Fruit fly (Drosophila melanogaster): ENCODE results near the gene CG8209.

CG8209 gene

dm6 chr3L:7958083-7958482, 18.1 kb upstream of the CG8209 start (continued):
- TF ChIP-seq bsh (GFP tag; optimal IDR thresholded peaks at IDR 0.05) (peak in 1 of 2 experiments; percentile 49), Gug (GFP tag; IDR thresholded peaks at IDR 0.05) (no peak), Mrtf (GFP tag; IDR thresholded peaks at IDR 0.05) (no peak), CG14441 (GFP tag; IDR thresholded peaks at IDR 0.05) (no peak), CHES-1-like (GFP tag; optimal IDR thresholded peaks at IDR 0.05) (no peak), CG15269 (tag; optimal IDR thresholded peaks at IDR 0.05) (no peak), az2 (GFP tag; optimal IDR thresholded peaks at IDR 0.05) (peak; percentile 33), salm (tag; optimal IDR thresholded peaks at IDR 0.05) (no peak), CG16815 (GFP tag; optimal IDR thresholded peaks at IDR 0.05) (no peak), CG10274 (GFP tag; optimal IDR thresholded peaks at IDR 0.05) (no peak), CG14667 (GFP tag; IDR thresholded peaks at IDR 0.05) (no peak), Ssrp (tag; optimal IDR thresholded peaks at IDR 0.05) (no peak), ems (GFP tag; optimal IDR thresholded peaks at IDR 0.05) (no peak), ERR (GFP tag; optimal IDR thresholded peaks at IDR 0.05) (no peak), CG33557 (GFP tag; optimal IDR thresholded peaks at IDR 0.05) (no peak), CG4820 (GFP tag; optimal IDR thresholded peaks at IDR 0.05) (no peak), p53 (GFP tag; optimal IDR thresholded peaks at IDR 0.05) (no peak), tx (GFP tag; optimal IDR thresholded peaks at IDR 0.05) (no peak), Chrac-16 (GFP tag; optimal IDR thresholded peaks at IDR 0.05) (peak; percentile 12), CG10431 (GFP tag; optimal IDR thresholded peaks at IDR 0.05) (no peak), CG10979 (tag; optimal IDR thresholded peaks at IDR 0.05) (peak; percentile 45), Hr3 (GFP tag; optimal IDR thresholded peaks at IDR 0.05) (no peak), CG13296 (GFP tag; optimal IDR thresholded peaks at IDR 0.05) (no peak), CG18619 (GFP tag; optimal IDR thresholded peaks at IDR 0.05) (no peak), CG12391 (tag; optimal IDR thresholded peaks at IDR 0.05) (peak; percentile 35), repo (GFP tag; optimal IDR thresholded peaks at IDR 0.05) (no peak), dm (GFP tag; optimal IDR thresholded peaks at IDR 0.05) (no peak), danr (GFP tag; IDR thresholded peaks at IDR 0.05) (no peak), CG2875 (GFP tag; optimal IDR thresholded peaks at IDR 0.05) (no peak), BEAF-32 (GFP tag; optimal IDR thresholded peaks at IDR 0.05) (no peak), Xrp1 (GFP tag; IDR thresholded peaks at IDR 0.05) (peak; percentile 59), kni (GFP tag; optimal IDR thresholded peaks at IDR 0.05) (no peak), CG10209 (GFP tag; optimal IDR thresholded peaks at IDR 0.05) (no peak), CG2712 (tag; optimal IDR thresholded peaks at IDR 0.05) (peak; percentile 58), NfI (GFP tag; optimal IDR thresholded peaks at IDR 0.05) (no peak), CG17612 (GFP tag; IDR thresholded peaks at IDR 0.05) (no peak), ATbp (GFP tag; optimal IDR thresholded peaks at IDR 0.05) (no peak), chif (GFP tag; optimal IDR thresholded peaks at IDR 0.05) (peak in 1 of 2 experiments; percentile 19), Hr39 (optimal IDR thresholded peaks at IDR 0.05) (no peak), TFAM (GFP tag; optimal IDR thresholded peaks at IDR 0.05) (no peak), Rx (GFP tag; IDR thresholded peaks at IDR 0.05) (no peak), pros (GFP tag; optimal IDR thresholded peaks at IDR 0.05) (no peak), Taf1 (GFP tag; IDR thresholded peaks at IDR 0.05) (no peak), sisA (GFP tag; IDR thresholded peaks at IDR 0.05) (no peak), Adf1 (GFP tag; IDR thresholded peaks at IDR 0.05) (no peak), gce (GFP tag; IDR thresholded peaks at IDR 0.05) (no peak), CG9437 (GFP tag; optimal IDR thresholded peaks at IDR 0.05) (no peak), kah (GFP tag; optimal IDR thresholded peaks at IDR 0.05) (no peak), tio (GFP tag; optimal IDR thresholded peaks at IDR 0.05) (no peak), CG43689 (GFP tag; IDR thresholded peaks at IDR 0.05) (no peak), CG12104 (GFP tag; optimal IDR thresholded peaks at IDR 0.05) (no peak), CG1603 (tag; optimal IDR thresholded peaks at IDR 0.05) (peak; percentile 9)
